Fruit fly (Drosophila melanogaster) whole organism, prepupa: Measurements from ENCODE around the gene CG34377.

Experiments used
- Blimp-1 ChIP-seq: fragments of 200-800 bp; sonication (Bioruptor generic); optimal IDR thresholded peaks from 3 replicates; lab custom pipeline; 2017; ENCODE audit warnings: missing biosample characterization, missing genetic modification characterization, mild to moderate bottlenecking, moderate library complexity, missing genetic modification reagents
- CG10631 ChIP-seq: fragments of 200-800 bp; sonication (Bioruptor generic); optimal IDR thresholded peaks from 2 replicates; lab custom pipeline; 2016; ENCODE audit warnings: missing biosample characterization, missing genetic modification characterization
- CG10669 ChIP-seq: fragments of 200-800 bp; sonication (Bioruptor generic); optimal IDR thresholded peaks from 3 replicates; lab custom pipeline; 2018; ENCODE audit warnings: missing biosample characterization, mild to moderate bottlenecking, missing genetic modification characterization, moderate library complexity
- CG11294 ChIP-seq: fragments of 200-800 bp; sonication (Bioruptor generic); IDR thresholded peaks from 2 replicates; pipeline ENCODE4 v1.3.6; 2022; ENCODE audit warnings: missing biosample characterization, missing genetic modification characterization
- CG11762 ChIP-seq: fragments of 200-800 bp; sonication (Bioruptor generic); optimal IDR thresholded peaks from 3 replicates; lab custom pipeline; 2016; ENCODE audit warnings: missing biosample characterization, missing genetic modification characterization; ENCODE audit not compliant: insufficient read depth
- CG11902 ChIP-seq: fragments of 200-800 bp; sonication (Bioruptor generic); optimal IDR thresholded peaks from 3 replicates; lab custom pipeline; 2016; ENCODE audit warnings: missing biosample characterization, missing genetic modification characterization
- CG15336 ChIP-seq: fragments of 200-800 bp; sonication (Bioruptor generic); IDR thresholded peaks from 2 replicates; pipeline ENCODE4 v1.3.6; 2022; ENCODE audit warnings: missing biosample characterization, missing genetic modification characterization
- CG1621 ChIP-seq: fragments of 200-800 bp; sonication (Bioruptor generic); optimal IDR thresholded peaks from 3 replicates; lab custom pipeline; 2018; ENCODE audit warnings: missing biosample characterization, mild to moderate bottlenecking, missing genetic modification characterization
- CG16779 ChIP-seq: fragments of 200-800 bp; sonication (Bioruptor generic); optimal IDR thresholded peaks from 3 replicates; lab custom pipeline; 2017; ENCODE audit warnings: missing biosample characterization, mild to moderate bottlenecking, missing genetic modification characterization
- CG3032 ChIP-seq: fragments of 200-800 bp; optimal IDR thresholded peaks from 2 replicates; lab custom pipeline; 2019; ENCODE audit warnings: missing biosample characterization, mild to moderate bottlenecking, missing genetic modification characterization, moderate library complexity
- CG32006 ChIP-seq: fragments of 200-800 bp; sonication (Bioruptor generic); optimal IDR thresholded peaks from 3 replicates; lab custom pipeline; 2017; ENCODE audit warnings: missing biosample characterization, mild to moderate bottlenecking, missing genetic modification characterization
- CG34406 ChIP-seq: fragments of 200-800 bp; sonication (Bioruptor generic); optimal IDR thresholded peaks from 3 replicates; lab custom pipeline; 2016; ENCODE audit warnings: missing biosample characterization, missing genetic modification characterization
- CG3919 ChIP-seq: fragments of 200-800 bp; sonication (Bioruptor generic); optimal IDR thresholded peaks from 3 replicates; lab custom pipeline; 2016; ENCODE audit warnings: missing biosample characterization, missing genetic modification characterization
- CG4318 ChIP-seq: fragments of 200-800 bp; sonication (Bioruptor generic); optimal IDR thresholded peaks from 3 replicates; lab custom pipeline; 2017; ENCODE audit warnings: missing biosample characterization, mild to moderate bottlenecking, missing genetic modification characterization
- CG6163 ChIP-seq: fragments of 200-800 bp; sonication (Bioruptor generic); IDR thresholded peaks from 3 replicates; pipeline ENCODE4 v1.3.6; 2022; ENCODE audit warnings: missing biosample characterization, missing genetic modification characterization
- CG6276 ChIP-seq: fragments of 200-800 bp; sonication (Bioruptor generic); optimal IDR thresholded peaks from 2 replicates; lab custom pipeline; 2017; ENCODE audit warnings: missing biosample characterization, mild to moderate bottlenecking, missing genetic modification characterization
- CG6792 ChIP-seq: fragments of 200-800 bp; sonication (Bioruptor generic); optimal IDR thresholded peaks from 3 replicates; lab custom pipeline; 2016; ENCODE audit warnings: missing biosample characterization, missing genetic modification characterization
- CG6808 ChIP-seq: fragments of 200-800 bp; sonication (Bioruptor generic); optimal IDR thresholded peaks from 3 replicates; lab custom pipeline; 2017; ENCODE audit warnings: missing biosample characterization, missing genetic modification characterization, mild to moderate bottlenecking, moderate library complexity, missing genetic modification reagents
- CG6854 ChIP-seq: fragments of 200-800 bp; sonication (Bioruptor generic); optimal IDR thresholded peaks from 2 replicates; lab custom pipeline; 2017; ENCODE audit warnings: missing biosample characterization, mild to moderate bottlenecking, missing genetic modification characterization
- CG7368 ChIP-seq: fragments of 200-800 bp; sonication (Bioruptor generic); optimal IDR thresholded peaks from 3 replicates; lab custom pipeline; 2016; ENCODE audit warnings: missing biosample characterization, missing genetic modification characterization
- CG8119 ChIP-seq: fragments of 200-800 bp; sonication (Bioruptor generic); IDR thresholded peaks from 3 replicates; pipeline ENCODE4 v1.3.6; 2022; ENCODE audit warnings: missing biosample characterization, missing genetic modification characterization
- CG8319 ChIP-seq: fragments of 200-800 bp; sonication (Bioruptor generic); optimal IDR thresholded peaks from 3 replicates; lab custom pipeline; 2016; ENCODE audit warnings: missing biosample characterization, missing genetic modification characterization
- CG8632 ChIP-seq: fragments of 200-800 bp; sonication (Bioruptor generic); optimal IDR thresholded peaks from 3 replicates; lab custom pipeline; 2016; ENCODE audit warnings: missing biosample characterization, missing genetic modification characterization
- CG9139 ChIP-seq: fragments of 200-800 bp; sonication (Bioruptor generic); optimal IDR thresholded peaks from 3 replicates; lab custom pipeline; 2017; ENCODE audit warnings: missing biosample characterization, mild to moderate bottlenecking, missing genetic modification characterization
- Eip75B ChIP-seq: fragments of 200-800 bp; sonication (Bioruptor generic); optimal IDR thresholded peaks from 3 replicates; lab custom pipeline; 2016; ENCODE audit warnings: missing biosample characterization, missing genetic modification characterization
- Eip78C ChIP-seq: fragments of 200-800 bp; sonication (Bioruptor generic); peaks from one replicate; lab custom pipeline; 2016; ENCODE audit warnings: missing biosample characterization, missing genetic modification characterization
- Eip93F ChIP-seq: fragments of 200-800 bp; sonication (Bioruptor generic); optimal IDR thresholded peaks from 2 replicates; lab custom pipeline; 2016; ENCODE audit warnings: missing biosample characterization, mild to moderate bottlenecking, missing genetic modification characterization
- Gug ChIP-seq: fragments of 200-800 bp; sonication (Bioruptor generic); IDR thresholded peaks from 2 replicates; pipeline ENCODE4 v1.3.6; 2022; ENCODE audit warnings: missing biosample characterization, missing genetic modification characterization
- Hr38 ChIP-seq: sonication (Bioruptor generic); optimal IDR thresholded peaks from 2 replicates; lab custom pipeline; 2016; ENCODE audit warnings: missing biosample characterization, missing genetic modification characterization
- Hr39 ChIP-seq: fragments of 200-800 bp; sonication (Bioruptor generic); optimal IDR thresholded peaks from 2 replicates; lab custom pipeline; 2016; ENCODE audit warnings: missing biosample characterization, missing genetic modification characterization
- Hr4 ChIP-seq: fragments of 200-800 bp; sonication (Bioruptor generic); optimal IDR thresholded peaks from 3 replicates; lab custom pipeline; 2016; ENCODE audit warnings: missing biosample characterization, missing genetic modification characterization
- Lpt ChIP-seq: fragments of 200-800 bp; sonication (Bioruptor generic); optimal IDR thresholded peaks from 3 replicates; lab custom pipeline; 2016; ENCODE audit warnings: missing biosample characterization, missing genetic modification characterization
- Met ChIP-seq: fragments of 200-800 bp; sonication (Bioruptor generic); optimal IDR thresholded peaks from 3 replicates; lab custom pipeline; 2016; ENCODE audit warnings: missing biosample characterization, missing genetic modification characterization
- OdsH ChIP-seq: fragments of 200-800 bp; sonication (Bioruptor generic); optimal IDR thresholded peaks from 3 replicates; lab custom pipeline; 2016; ENCODE audit warnings: missing biosample characterization, missing genetic modification characterization
- Sox102F ChIP-seq: fragments of 200-800 bp; sonication (Bioruptor generic); optimal IDR thresholded peaks from 2 replicates; lab custom pipeline; 2016; ENCODE audit warnings: missing biosample characterization, mild to moderate bottlenecking, missing genetic modification characterization
- Sox14 ChIP-seq: fragments of 200-800 bp; sonication (Bioruptor generic); optimal IDR thresholded peaks from 3 replicates; lab custom pipeline; 2016; ENCODE audit warnings: missing biosample characterization, missing genetic modification characterization
- achi ChIP-seq: fragments of 200-800 bp; sonication (Bioruptor generic); optimal IDR thresholded peaks from 3 replicates; lab custom pipeline; 2016; ENCODE audit warnings: missing biosample characterization, missing genetic modification characterization
- cyc ChIP-seq: fragments of 200-800 bp; sonication (Bioruptor generic); optimal IDR thresholded peaks from 3 replicates; lab custom pipeline; 2016; ENCODE audit warnings: missing biosample characterization, missing genetic modification characterization
- dac ChIP-seq: fragments of 200-800 bp; sonication (Bioruptor generic); optimal IDR thresholded peaks from 2 replicates; lab custom pipeline; 2017; ENCODE audit warnings: missing biosample characterization, mild to moderate bottlenecking, missing genetic modification characterization
- dsx ChIP-seq: fragments of 200-800 bp; optimal IDR thresholded peaks from 3 replicates; lab custom pipeline; 2019; ENCODE audit warnings: missing biosample characterization, mild to moderate bottlenecking, missing genetic modification characterization, moderate library complexity; ENCODE audit not compliant: poor library complexity, severe bottlenecking
- eg ChIP-seq: fragments of 200-800 bp; sonication (Bioruptor generic); IDR thresholded peaks from 3 replicates; pipeline ENCODE4 v1.3.6; 2022; ENCODE audit warnings: missing biosample characterization, missing genetic modification characterization
- fd59A ChIP-seq: fragments of 200-800 bp; sonication (Bioruptor generic); optimal IDR thresholded peaks from 2 replicates; lab custom pipeline; 2017; ENCODE audit warnings: missing biosample characterization, mild to moderate bottlenecking, missing genetic modification characterization, missing genetic modification reagents
- fd85E ChIP-seq: fragments of 200-800 bp; sonication (Bioruptor generic); optimal IDR thresholded peaks from 3 replicates; lab custom pipeline; 2016; ENCODE audit warnings: missing biosample characterization, missing genetic modification characterization
- fkh ChIP-seq: fragments of 200-800 bp; sonication (Bioruptor generic); optimal IDR thresholded peaks from 3 replicates; lab custom pipeline; 2017; ENCODE audit warnings: missing biosample characterization, mild to moderate bottlenecking, missing genetic modification characterization, moderate library complexity
- net ChIP-seq: fragments of 200-800 bp; sonication (Bioruptor generic); optimal IDR thresholded peaks from 3 replicates; lab custom pipeline; 2016; ENCODE audit warnings: missing biosample characterization, missing genetic modification characterization
- pdm3 ChIP-seq: fragments of 200-800 bp; sonication (Bioruptor generic); optimal IDR thresholded peaks from 3 replicates; lab custom pipeline; 2016; ENCODE audit warnings: missing biosample characterization, missing genetic modification characterization
- salr ChIP-seq, 2 experiments: fragments of 200-800 bp; sonication (Bioruptor generic); optimal IDR thresholded peaks; 3 replicates each; lab custom pipeline; 2016 to 2018; ENCODE audit warnings: missing biosample characterization in 2 of 2, missing genetic modification characterization in 2 of 2, mild to moderate bottlenecking in 1 of 2
- spab ChIP-seq: fragments of 200-800 bp; sonication (Bioruptor generic); optimal IDR thresholded peaks from 2 replicates; lab custom pipeline; 2017; ENCODE audit warnings: missing biosample characterization, mild to moderate bottlenecking, missing genetic modification characterization, missing genetic modification reagents
- ss ChIP-seq, 2 experiments: fragments of 200-800 bp; sonication (Bioruptor generic); optimal IDR thresholded peaks; 2 replicates in 1 of 2; 3 replicates in 1 of 2; lab custom pipeline; 2017 to 2018; ENCODE audit warnings: mild to moderate bottlenecking in 2 of 2, missing biosample characterization in 2 of 2, missing genetic modification characterization in 2 of 2, moderate library complexity in 1 of 2
- svp ChIP-seq: fragments of 200-800 bp; sonication (Bioruptor generic); peaks from one replicate; lab custom pipeline; 2016; ENCODE audit warnings: missing biosample characterization, missing genetic modification characterization
- topi ChIP-seq: fragments of 200-800 bp; sonication (Bioruptor generic); optimal IDR thresholded peaks from 3 replicates; lab custom pipeline; 2016; ENCODE audit warnings: missing biosample characterization, missing genetic modification characterization
- vri ChIP-seq: fragments of 200-800 bp; sonication (Bioruptor generic); optimal IDR thresholded peaks from 3 replicates; lab custom pipeline; 2016; ENCODE audit warnings: missing biosample characterization, mild to moderate bottlenecking, missing genetic modification characterization

CG34377 gene

dm6 chr3R:22339510-22339909 lies 15.6 kb upstream of the CG34377 start:
- TF ChIP-seq salr (GFP tag; optimal IDR thresholded peaks at IDR 0.05; lab: Kevin White, UChicago) (peak; percentile 29 to 65), CG6792 (GFP tag; lab: Kevin White, UChicago) (peak; percentile 63), CG10669 (GFP tag; lab: Kevin White, UChicago) (peak; percentile 72), eg (peak; percentile 56; the same call in 2 of the 3 replicates), CG11902 (GFP tag; lab: Kevin White, UChicago) (peak; percentile 40), CG6276 (GFP tag; lab: Kevin White, UChicago) (peak; percentile 27), dac (no peak), Eip93F (GFP tag; lab: Kevin White, UChicago) (no peak), achi (peak; percentile 62), spab (GFP tag; lab: Kevin White, UChicago) (peak; percentile 73), CG7368 (GFP tag; lab: Kevin White, UChicago) (peak; percentile 58), CG34406 (GFP tag; lab: Kevin White, UChicago) (peak; percentile 56), Sox14 (GFP tag; lab: Kevin White, UChicago) (peak; percentile 59), fd85E (GFP tag; lab: Kevin White, UChicago) (peak; percentile 5), CG10631 (GFP tag; lab: Kevin White, UChicago) (peak; percentile 66), CG9139 (GFP tag; lab: Kevin White, UChicago) (peak; percentile 61), ss (GFP tag; optimal IDR thresholded peaks at IDR 0.05; lab: Kevin White, UChicago) (peak in 1 of 2 experiments; percentile 70), Met (GFP tag; lab: Kevin White, UChicago) (peak; percentile 66), CG3032 (tag; lab: Kevin White, UChicago) (no peak), OdsH (GFP tag; lab: Kevin White, UChicago) (peak; percentile 64), cyc (GFP tag; lab: Kevin White, UChicago) (peak; percentile 68), CG32006 (GFP tag; lab: Kevin White, UChicago) (peak; percentile 56), CG8119 (GFP tag; lab: Robert Waterston, UW) (peak; percentile 51; the same call in 1 of the 3 replicates), CG6808 (GFP tag; lab: Kevin White, UChicago) (peak; percentile 63), CG16779 (peak; percentile 25), CG1621 (peak; percentile 58), Eip75B (GFP tag; lab: Kevin White, UChicago) (peak; percentile 68), Lpt (GFP tag; lab: Kevin White, UChicago) (peak; percentile 26), svp (GFP tag; lab: Kevin White, UChicago) (peak; percentile 81), topi (GFP tag; lab: Kevin White, UChicago) (peak; percentile 68), Blimp-1 (GFP tag; lab: Kevin White, UChicago) (no peak), Hr38 (GFP tag; lab: Kevin White, UChicago) (no peak), Gug (GFP tag; lab: Robert Waterston, UW) (0 out of 2 replicates have a peak, but pooled peaks have one; percentile 12), Hr39 (peak; percentile 62), CG11762 (peak; percentile 34), CG15336 (GFP tag; lab: Robert Waterston, UW) (peak; percentile 29; the same call in 1 of the 2 replicates), CG4318 (GFP tag; lab: Kevin White, UChicago) (no peak), CG8632 (GFP tag; lab: Kevin White, UChicago) (peak; percentile 48), CG8319 (GFP tag; lab: Kevin White, UChicago) (peak; percentile 52), Eip78C (peak; percentile 90), Sox102F (GFP tag; lab: Kevin White, UChicago) (peak; percentile 57), pdm3 (GFP tag; lab: Kevin White, UChicago) (peak; percentile 64), CG3919 (GFP tag; lab: Kevin White, UChicago) (peak; percentile 74), vri (GFP tag; lab: Kevin White, UChicago) (peak; percentile 30), CG6163 (peak; percentile 79), dsx (peak; percentile 68), fkh (no peak), fd59A (GFP tag; lab: Kevin White, UChicago) (peak; percentile 71), CG11294 (no peak), net (GFP tag; lab: Kevin White, UChicago) (peak; percentile 65), Hr4 (GFP tag; lab: Kevin White, UChicago) (peak; percentile 48), CG6854 (GFP tag; lab: Kevin White, UChicago) (peak; percentile 11)
